Worm (Caenorhabditis elegans) whole organism, young adult: ENCODE data around the gene rde-12.

ENCODE experiments used
- B0261.1 ChIP-seq: sonication (generic microtip); optimal IDR thresholded peaks from 2 replicates; lab custom pipeline; 2016; ENCODE audit warnings: mild to moderate bottlenecking, missing genetic modification characterization, moderate library complexity, missing compliant biosample characterization
- C06A6.2 ChIP-seq: fragments of 200-800 bp; sonication (Bioruptor generic); conservative IDR thresholded peaks from 2 replicates; pipeline ENCODE4 v1.3.6; 2022; ENCODE audit warnings: missing genetic modification characterization, missing compliant biosample characterization
- F39B2.1 ChIP-seq: fragments of 200-800 bp; sonication (Bioruptor generic); IDR thresholded peaks from 2 replicates; pipeline ENCODE4 v1.3.6; 2022; ENCODE audit warnings: missing genetic modification reagents, missing genetic modification characterization, missing compliant biosample characterization
- F49E8.2 ChIP-seq: sonication (generic microtip); optimal IDR thresholded peaks from 3 replicates; lab custom pipeline; 2017; ENCODE audit warnings: missing genetic modification characterization, mild to moderate bottlenecking, missing compliant biosample characterization, antibody characterized with exemption, moderate library complexity; ENCODE audit not compliant: insufficient read depth
- F55B11.4 ChIP-seq: sonication (generic microtip); optimal IDR thresholded peaks from 2 replicates; lab custom pipeline; 2016; ENCODE audit warnings: missing compliant biosample characterization, missing genetic modification characterization, borderline replicate concordance; ENCODE audit not compliant: insufficient read depth
- Y53F4B.3 ChIP-seq: fragments of 200-800 bp; sonication (Bioruptor generic); IDR thresholded peaks from 2 replicates; pipeline ENCODE4 v1.3.6; 2022; ENCODE audit warnings: missing genetic modification reagents, missing genetic modification characterization, missing compliant biosample characterization
- Y67H2A.10 ChIP-seq: fragments of 200-800 bp; sonication (Bioruptor generic); conservative IDR thresholded peaks from 2 replicates; pipeline ENCODE4 v1.3.6; 2022; ENCODE audit warnings: missing genetic modification reagents, missing genetic modification characterization, missing compliant biosample characterization
- Y79H2A.3 ChIP-seq: fragments of 200-800 bp; sonication (Bioruptor generic); conservative IDR thresholded peaks from 2 replicates; pipeline ENCODE4 v1.3.6; 2022; ENCODE audit warnings: missing genetic modification reagents, missing genetic modification characterization, missing compliant biosample characterization
- ZK185.1 ChIP-seq: sonication (generic microtip); optimal IDR thresholded peaks from 2 replicates; lab custom pipeline; 2016; ENCODE audit warnings: mild to moderate bottlenecking, missing genetic modification characterization, missing compliant biosample characterization; ENCODE audit not compliant: poor library complexity, severe bottlenecking
- akir-1 ChIP-seq: fragments of 200-800 bp; sonication (Bioruptor generic); optimal IDR thresholded peaks from 2 replicates; lab custom pipeline; 2018; ENCODE audit warnings: mild to moderate bottlenecking, missing genetic modification characterization, moderate library complexity, missing compliant biosample characterization
- aptf-2 ChIP-seq: fragments of 200-800 bp; sonication (Bioruptor generic); conservative IDR thresholded peaks from 2 replicates; pipeline ENCODE4 v1.3.6; 2022; ENCODE audit warnings: missing genetic modification reagents, missing genetic modification characterization, missing compliant biosample characterization
- aptf-3 ChIP-seq: fragments of 200-800 bp; sonication (Bioruptor generic); IDR thresholded peaks from 2 replicates; pipeline ENCODE4 v1.3.6; 2022; ENCODE audit warnings: missing genetic modification characterization, missing compliant biosample characterization
- ceh-100 ChIP-seq: fragments of 200-800 bp; sonication (Bioruptor generic); IDR thresholded peaks from 2 replicates; pipeline ENCODE4 v1.3.6; 2022; ENCODE audit warnings: missing genetic modification reagents, missing genetic modification characterization, missing compliant biosample characterization
- ceh-27 ChIP-seq: fragments of 200-800 bp; sonication (Bioruptor generic); optimal IDR thresholded peaks from 2 replicates; lab custom pipeline; 2018; ENCODE audit warnings: mild to moderate bottlenecking, missing genetic modification characterization, moderate library complexity, missing compliant biosample characterization
- ceh-40 ChIP-seq: fragments of 200-800 bp; sonication (Bioruptor generic); IDR thresholded peaks from 2 replicates; pipeline ENCODE4 v1.3.6; 2022; ENCODE audit warnings: missing genetic modification characterization, missing compliant biosample characterization
- ceh-91 ChIP-seq: fragments of 200-800 bp; sonication (Bioruptor generic); IDR thresholded peaks from 2 replicates; pipeline ENCODE4 v1.3.6; 2022; ENCODE audit warnings: missing genetic modification reagents, missing genetic modification characterization, missing compliant biosample characterization
- die-1 ChIP-seq: sonication (generic microtip); optimal IDR thresholded peaks from 2 replicates; lab custom pipeline; 2016; ENCODE audit warnings: missing genotype, mild to moderate bottlenecking, missing genetic modification characterization, missing compliant biosample characterization
- dox-1 ChIP-seq: fragments of 200-800 bp; sonication (Bioruptor generic); IDR thresholded peaks from 2 replicates; pipeline ENCODE4 v1.3.6; 2022; ENCODE audit warnings: missing genetic modification reagents, missing genetic modification characterization, missing compliant biosample characterization
- egl-44 ChIP-seq: fragments of 200-800 bp; sonication (Bioruptor generic); IDR thresholded peaks from 2 replicates; pipeline ENCODE4 v1.3.6; 2022; ENCODE audit warnings: missing genetic modification reagents, missing genetic modification characterization, missing compliant biosample characterization
- hrde-1 ChIP-seq: sonication (generic microtip); optimal IDR thresholded peaks from 2 replicates; lab custom pipeline; 2016; ENCODE audit warnings: missing genetic modification characterization, mild to moderate bottlenecking, missing compliant biosample characterization, moderate library complexity, missing genotype, missing genetic modification reagents, borderline replicate concordance
- lag-1 ChIP-seq: fragments of 200-800 bp; sonication (Bioruptor generic); IDR thresholded peaks from 2 replicates; pipeline ENCODE4 v1.3.6; 2022; ENCODE audit warnings: missing genetic modification reagents, missing genetic modification characterization, missing compliant biosample characterization
- lin-26 ChIP-seq: fragments of 200-800 bp; sonication (Bioruptor generic); IDR thresholded peaks from 2 replicates; pipeline ENCODE4 v1.3.6; 2022; ENCODE audit warnings: missing genetic modification reagents, missing genetic modification characterization, missing compliant biosample characterization
- madf-8 ChIP-seq: fragments of 200-800 bp; sonication (Bioruptor generic); conservative IDR thresholded peaks from 2 replicates; pipeline ENCODE4 v1.3.6; 2022; ENCODE audit warnings: missing genetic modification reagents, missing genetic modification characterization, missing compliant biosample characterization
- mcd-1 ChIP-seq: fragments of 200-800 bp; sonication (Bioruptor generic); IDR thresholded peaks from 2 replicates; pipeline ENCODE4 v1.3.6; 2022; ENCODE audit warnings: missing genetic modification reagents, missing genetic modification characterization, missing compliant biosample characterization
- nhr-120 ChIP-seq: fragments of 200-800 bp; sonication (Bioruptor generic); IDR thresholded peaks from 2 replicates; pipeline ENCODE4 v1.3.6; 2022; ENCODE audit warnings: missing genetic modification characterization, missing compliant biosample characterization
- nhr-27 ChIP-seq: fragments of 200-800 bp; sonication (Bioruptor generic); optimal IDR thresholded peaks from 2 replicates; lab custom pipeline; 2018; ENCODE audit warnings: mild to moderate bottlenecking, missing genetic modification characterization, moderate library complexity, missing compliant biosample characterization
- rcor-1 ChIP-seq: fragments of 200-800 bp; sonication (Bioruptor generic); IDR thresholded peaks from 2 replicates; pipeline ENCODE4 v1.3.6; 2022; ENCODE audit warnings: missing genetic modification reagents, missing genetic modification characterization, missing compliant biosample characterization
- repo-1 ChIP-seq: sonication (generic microtip); optimal IDR thresholded peaks from 2 replicates; lab custom pipeline; 2017; ENCODE audit warnings: mild to moderate bottlenecking, missing genetic modification characterization, missing compliant biosample characterization
- rpc-1 ChIP-seq, 2 experiments: fragments of 150-350 bp in 1 of 2; sonication (generic microtip) in 1 of 2; optimal IDR thresholded peaks; 2 replicates each; lab custom pipeline; 2014 to 2018; ENCODE audit warnings: missing biosample characterization in 1 of 2, missing genetic modification characterization in 1 of 2, missing genetic modification reagents in 1 of 2, missing genotype in 1 of 2
- sea-2 ChIP-seq: fragments of 200-800 bp; sonication (Bioruptor generic); IDR thresholded peaks from 2 replicates; pipeline ENCODE4 v1.3.6; 2022; ENCODE audit warnings: missing genetic modification characterization, missing compliant biosample characterization
- snpc-1.3 ChIP-seq: sonication (generic microtip); optimal IDR thresholded peaks from 2 replicates; lab custom pipeline; 2017; ENCODE audit warnings: missing genetic modification characterization, mild to moderate bottlenecking, missing compliant biosample characterization, antibody characterized with exemption, moderate library complexity, missing genotype, missing genetic modification reagents; ENCODE audit not compliant: insufficient read depth
- somi-1 ChIP-seq: fragments of 200-800 bp; sonication (Bioruptor generic); optimal IDR thresholded peaks from 2 replicates; lab custom pipeline; 2018; ENCODE audit warnings: mild to moderate bottlenecking, missing genetic modification characterization, missing compliant biosample characterization
- zfh-2 ChIP-seq: fragments of 200-800 bp; sonication (Bioruptor generic); conservative IDR thresholded peaks from 2 replicates; pipeline ENCODE4 v1.3.6; 2022; ENCODE audit warnings: missing genetic modification reagents, missing genetic modification characterization, missing compliant biosample characterization
- ztf-18 ChIP-seq: sonication (generic microtip); optimal IDR thresholded peaks from 2 replicates; lab custom pipeline; 2016; ENCODE audit warnings: missing genotype, mild to moderate bottlenecking, missing genetic modification characterization, missing compliant biosample characterization
- ztf-6 ChIP-seq: fragments of 200-800 bp; sonication (Bioruptor generic); IDR thresholded peaks from 2 replicates; pipeline ENCODE4 v1.3.6; 2022; ENCODE audit warnings: missing genetic modification reagents, missing genetic modification characterization, missing compliant biosample characterization

Gene rde-12

ce11 chrV:13645848-13646578, 19.2 kb upstream of the rde-12 start (continued):
- TF ChIP-seq egl-44 (GFP tag; lab: Robert Waterston, UW) (0 out of 2 replicates have a peak, but pooled peaks have one; percentile 15), akir-1 (GFP tag; lab: Kevin White, UChicago) (peak; percentile 90), lag-1 (peak; percentile 20; the same call in 1 of the 2 replicates), F39B2.1 (no peak), Y67H2A.10 (peak; percentile 5; the same call in 1 of the 2 replicates), Y53F4B.3 (GFP tag; lab: Robert Waterston, UW) (no peak; the same call in 1 of the 2 replicates), repo-1 (tag; lab: Kevin White, UChicago) (no peak), aptf-2 (GFP tag; lab: Robert Waterston, UW) (0 out of 2 replicates have a peak, but pooled peaks have one; percentile 22)

DNA sequence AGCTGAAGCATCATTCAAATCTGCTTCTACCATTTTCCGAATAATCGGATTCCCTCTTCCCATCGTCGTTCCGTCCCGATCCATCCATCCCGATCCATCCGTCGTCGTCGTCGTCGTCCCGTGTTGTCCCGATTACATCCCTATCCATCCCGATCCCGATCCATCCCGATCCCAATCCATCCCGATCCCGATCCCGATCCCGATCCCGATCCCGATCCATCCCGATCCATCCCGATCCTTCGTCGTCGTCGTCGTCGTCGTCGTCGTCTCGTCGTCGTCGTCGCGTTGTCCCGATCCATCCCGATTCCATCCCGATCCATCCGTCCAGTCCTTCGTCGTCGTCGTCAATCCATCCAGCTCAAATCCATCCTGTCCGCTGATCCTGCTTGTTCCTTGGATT, 18.0 kb upstream of the rde-12 start:
- no peak for TF ChIP-seq nhr-27
- TF ChIP-seq sea-2 (GFP tag; lab: Robert Waterston, UW), result 0 out of 2 replicates have a peak, but pooled peaks have one; percentile 28
- TF ChIP-seq C06A6.2 (GFP tag; lab: Robert Waterston, UW), result no peak
- no peak for TF ChIP-seq F55B11.4 (tag; lab: Kevin White, UChicago)
- TF ChIP-seq ztf-6 (GFP tag; lab: Robert Waterston, UW), result no peak
- no peak for TF ChIP-seq aptf-2 (GFP tag; lab: Robert Waterston, UW)
- TF ChIP-seq mcd-1, result 0 out of 2 replicates have a peak, but pooled peaks have one; percentile 9
- no peak for TF ChIP-seq B0261.1 (tag; lab: Kevin White, UChicago)
- no peak for TF ChIP-seq hrde-1
- no peak for TF ChIP-seq nhr-120 (GFP tag; lab: Robert Waterston, UW)
- TF ChIP-seq zfh-2 (GFP tag; lab: Robert Waterston, UW), result peak; percentile 71
- no peak for TF ChIP-seq die-1
- no peak for TF ChIP-seq snpc-1.3 (tag; lab: Kevin White, UChicago)
- no peak for TF ChIP-seq rpc-1 (optimal IDR thresholded peaks at IDR 0.05; lab: Kevin White, UChicago)
- TF ChIP-seq rpc-1 (tag; optimal IDR thresholded peaks at IDR 0.05; lab: Kevin White, UChicago), result no peak

ce11 chrV:13647617-13648016, 17.6 kb upstream of the rde-12 start:
- TF ChIP-seq rcor-1 (GFP tag; lab: Robert Waterston, UW) (peak; percentile 24; the same call in 1 of the 2 replicates), ztf-18 (tag; lab: Kevin White, UChicago) (no peak), madf-8 (GFP tag; lab: Robert Waterston, UW) (0 out of 2 replicates have a peak, but pooled peaks have one; percentile 6), aptf-3 (GFP tag; lab: Robert Waterston, UW) (peak; percentile 99), ceh-27 (GFP tag; lab: Kevin White, UChicago) (no peak), aptf-2 (GFP tag; lab: Robert Waterston, UW) (peak; percentile 99), lin-26 (0 out of 2 replicates have a peak, but pooled peaks have one; percentile 27), ceh-91 (no peak), somi-1 (GFP tag; lab: Kevin White, UChicago) (no peak), F49E8.2 (tag; lab: Kevin White, UChicago) (no peak), ceh-40 (GFP tag; lab: Robert Waterston, UW) (no peak), dox-1 (GFP tag; lab: Robert Waterston, UW) (no peak), ZK185.1 (tag; lab: Kevin White, UChicago) (no peak), ceh-100 (GFP tag; lab: Robert Waterston, UW) (no peak), Y79H2A.3 (GFP tag; lab: Robert Waterston, UW) (0 out of 2 replicates have a peak, but pooled peaks have one; percentile 35)
- TF ChIP-seq, all 124 proteins: peak for 6
